Worm (Caenorhabditis elegans): Measurements from ENCODE around the gene F02E11.4.

DNA sequence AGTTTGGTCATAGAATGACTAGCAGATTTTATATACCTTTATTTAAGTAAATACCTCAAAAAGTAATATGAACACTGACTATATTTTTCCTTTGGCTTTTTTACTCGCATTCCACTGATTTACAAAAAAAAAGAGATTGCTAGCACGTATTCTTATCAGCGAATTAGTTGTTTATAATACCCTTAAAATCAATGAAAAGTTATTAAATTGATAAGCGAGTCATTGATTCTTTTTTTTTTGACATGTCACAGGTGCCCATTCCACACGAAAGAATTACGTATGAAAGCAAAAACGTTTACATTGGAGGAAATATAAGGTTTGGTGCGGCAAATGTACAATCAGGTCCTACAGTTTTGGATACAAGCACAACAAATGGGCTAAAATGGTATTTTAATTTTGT, 17.6 kb upstream of the F02E11.4 start, which contains the start of gene btb-17:
- TF ChIP-seq nhr-12 (tag; optimal IDR thresholded peaks at IDR 0.05) (no peak), unc-39 (tag; optimal IDR thresholded peaks at IDR 0.05) (no peak), mdl-1 (tag; optimal IDR thresholded peaks at IDR 0.05) (no peak), nhr-11 (tag; optimal IDR thresholded peaks at IDR 0.05) (no peak), elt-2 (tag; optimal IDR thresholded peaks at IDR 0.05) (peak; percentile 77)

Data from whole organism, L3 larva.